Worm (Caenorhabditis elegans) whole organism, L4 larva: ENCODE measurements around the gene K07E8.6.
A peak's percentile ranks its signal among the peaks of the same experiment; 100 is the strongest.

Experiments used
- F26F4.8 ChIP-seq: fragments of 200-800 bp; sonication (Bioruptor generic); conservative IDR thresholded peaks from 2 replicates; pipeline ENCODE4 v1.3.6; 2022; ENCODE audit warnings: missing genetic modification characterization, missing compliant biosample characterization
- R02D3.7 ChIP-seq: fragments of 150-350 bp; sonication (generic microtip); optimal IDR thresholded peaks from 3 replicates; lab custom pipeline; 2014; ENCODE audit warnings: missing biosample characterization, missing genetic modification characterization
- Y75B8A.6 ChIP-seq: fragments of 200-800 bp; sonication (Bioruptor generic); IDR thresholded peaks from 2 replicates; pipeline ENCODE4 v1.3.6; 2022; ENCODE audit warnings: missing genetic modification reagents, missing genetic modification characterization, missing compliant biosample characterization
- ZK337.2 ChIP-seq: fragments of 200-800 bp; sonication (Bioruptor generic); IDR thresholded peaks from 2 replicates; pipeline ENCODE4 v1.3.6; 2022; ENCODE audit warnings: missing genetic modification reagents, missing genetic modification characterization, missing compliant biosample characterization
- aha-1 ChIP-seq: fragments of 150-350 bp; peaks from one replicate; lab custom pipeline; 2014; ENCODE audit warnings: missing biosample characterization, missing genetic modification characterization
- aly-2 ChIP-seq: sonication (generic microtip); optimal IDR thresholded peaks from 2 replicates; lab custom pipeline; 2018; ENCODE audit warnings: missing biosample characterization, missing genetic modification characterization
- attf-4 ChIP-seq: sonication (generic microtip); optimal IDR thresholded peaks from 3 replicates; lab custom pipeline; 2017; ENCODE audit warnings: missing biosample characterization, missing genetic modification characterization
- ceh-28 ChIP-seq: fragments of 150-350 bp; optimal IDR thresholded peaks from 2 replicates; lab custom pipeline; 2014; ENCODE audit warnings: missing biosample characterization, missing genetic modification reagents, missing genetic modification characterization
- ceh-62 ChIP-seq: sonication (generic microtip); optimal IDR thresholded peaks from 2 replicates; lab custom pipeline; 2017; ENCODE audit warnings: missing biosample characterization, missing genetic modification characterization
- daf-16 ChIP-seq, 3 experiments: sonication (generic microtip); optimal IDR thresholded peaks; 2 replicates each; lab custom pipeline; 2016 to 2017; ENCODE audit warnings: missing genetic modification characterization in 3 of 3, missing genetic modification reagents in 3 of 3, mild to moderate bottlenecking in 2 of 3, missing compliant biosample characterization in 2 of 3, missing biosample characterization in 1 of 3, moderate library complexity in 1 of 3
- dmd-6 ChIP-seq: fragments of 200-800 bp; sonication (Bioruptor generic); IDR thresholded peaks from 2 replicates; pipeline ENCODE4 v1.3.6; 2022; ENCODE audit warnings: missing genetic modification reagents, missing genetic modification characterization, missing compliant biosample characterization
- dpl-1 ChIP-seq: fragments of 150-350 bp; optimal IDR thresholded peaks from 2 replicates; lab custom pipeline; 2014; ENCODE audit warnings: missing biosample characterization, missing genetic modification reagents, missing genetic modification characterization
- dve-1 ChIP-seq: sonication (generic microtip); optimal IDR thresholded peaks from 2 replicates; lab custom pipeline; 2017; ENCODE audit warnings: antibody characterized with exemption, mild to moderate bottlenecking, missing genetic modification characterization, missing compliant biosample characterization; ENCODE audit not compliant: insufficient read depth
- egl-43 ChIP-seq: fragments of 200-800 bp; sonication (Bioruptor generic); IDR thresholded peaks from 2 replicates; pipeline ENCODE4 v1.3.6; 2022; ENCODE audit warnings: missing genetic modification reagents, missing genetic modification characterization, missing compliant biosample characterization
- gei-8 ChIP-seq: fragments of 200-800 bp; sonication (Bioruptor generic); optimal IDR thresholded peaks from 2 replicates; lab custom pipeline; 2018; ENCODE audit warnings: mild to moderate bottlenecking, missing genetic modification characterization, missing compliant biosample characterization
- hif-1 ChIP-seq, 2 experiments: sonication (generic microtip); optimal IDR thresholded peaks; 2 replicates each; lab custom pipeline; 2016 to 2017; ENCODE audit warnings: missing compliant biosample characterization in 2 of 2, missing genetic modification characterization in 2 of 2, missing genetic modification reagents in 2 of 2, missing genotype in 2 of 2, mild to moderate bottlenecking in 1 of 2
- hlh-11 ChIP-seq: fragments of 200-800 bp; sonication (Bioruptor generic); optimal IDR thresholded peaks from 2 replicates; lab custom pipeline; 2018; ENCODE audit warnings: mild to moderate bottlenecking, missing genetic modification characterization, missing compliant biosample characterization
- hlh-30 ChIP-seq: sonication (generic microtip); optimal IDR thresholded peaks from 2 replicates; lab custom pipeline; 2017; ENCODE audit warnings: antibody characterized with exemption, mild to moderate bottlenecking, missing genetic modification characterization, missing compliant biosample characterization; ENCODE audit not compliant: insufficient read depth
- hmg-1.1 ChIP-seq: fragments of 200-800 bp; sonication (Bioruptor generic); IDR thresholded peaks from 2 replicates; pipeline ENCODE4 v1.3.6; 2022; ENCODE audit warnings: missing genetic modification reagents, missing genetic modification characterization, missing compliant biosample characterization
- lin-38 ChIP-seq: fragments of 200-800 bp; sonication (Bioruptor generic); IDR thresholded peaks from 2 replicates; pipeline ENCODE4 v1.3.6; 2022; ENCODE audit warnings: missing genetic modification reagents, missing genetic modification characterization, missing compliant biosample characterization
- lsy-2 ChIP-seq, 2 experiments: fragments of 150-350 bp in 1 of 2; sonication (generic microtip) in 1 of 2; optimal IDR thresholded peaks; 2 replicates each; lab custom pipeline; 2014 to 2017; ENCODE audit warnings: missing biosample characterization in 2 of 2, missing genetic modification characterization in 2 of 2
- madf-5 ChIP-seq, 2 experiments: fragments of 200-800 bp; sonication (Bioruptor generic); IDR thresholded peaks; 2 replicates each; pipeline ENCODE4 v1.3.6; 2022; ENCODE audit warnings: missing compliant biosample characterization in 2 of 2, missing genetic modification characterization in 2 of 2
- mdl-1 ChIP-seq, 2 experiments: fragments of 150-350 bp in 1 of 2; sonication (generic microtip) in 1 of 2; optimal IDR thresholded peaks; 2 replicates each; lab custom pipeline; 2014 to 2017; ENCODE audit warnings: missing biosample characterization in 2 of 2, missing genetic modification characterization in 2 of 2
- nhr-10 ChIP-seq: fragments of 150-350 bp; optimal IDR thresholded peaks from 2 replicates; lab custom pipeline; 2014; ENCODE audit warnings: missing biosample characterization, missing genetic modification characterization
- nhr-237 ChIP-seq: sonication (generic microtip); optimal IDR thresholded peaks from 2 replicates; lab custom pipeline; 2017; ENCODE audit warnings: missing biosample characterization, missing genetic modification characterization
- nhr-25 ChIP-seq: sonication (generic microtip); optimal IDR thresholded peaks from 2 replicates; lab custom pipeline; 2017; ENCODE audit warnings: missing genetic modification characterization, mild to moderate bottlenecking, missing compliant biosample characterization, antibody characterized with exemption, moderate library complexity, borderline replicate concordance; ENCODE audit not compliant: insufficient read depth
- nhr-28 ChIP-seq: fragments of 150-350 bp; optimal IDR thresholded peaks from 2 replicates; lab custom pipeline; 2014; ENCODE audit warnings: missing biosample characterization, missing genetic modification characterization
- nhr-41 ChIP-seq: fragments of 200-800 bp; sonication (Bioruptor generic); IDR thresholded peaks from 2 replicates; pipeline ENCODE4 v1.3.6; 2022; ENCODE audit warnings: missing genetic modification reagents, missing genetic modification characterization, missing compliant biosample characterization
- pha-4 ChIP-seq, 2 experiments: fragments of 150-350 bp in 1 of 2; fragments of 200-800 bp in 1 of 2; sonication (Bioruptor generic) in 1 of 2; IDR thresholded peaks in 1 of 2; optimal IDR thresholded peaks in 1 of 2; 2 replicates each; pipeline versions ENCODE4 v1.3.6 to Lab custom; 2014 to 2022; ENCODE audit warnings: missing genetic modification characterization in 2 of 2, missing genetic modification reagents in 2 of 2, missing biosample characterization in 1 of 2, missing compliant biosample characterization in 1 of 2
- php-3 ChIP-seq: fragments of 200-800 bp; sonication (Bioruptor generic); IDR thresholded peaks from 2 replicates; pipeline ENCODE4 v1.3.6; 2022; ENCODE audit warnings: missing genetic modification reagents, missing genetic modification characterization, missing compliant biosample characterization
- pqm-1 ChIP-seq: sonication (generic microtip); optimal IDR thresholded peaks from 2 replicates; lab custom pipeline; 2017; ENCODE audit warnings: missing biosample characterization, missing genetic modification characterization
- rbr-2 ChIP-seq: sonication (generic microtip); optimal IDR thresholded peaks from 2 replicates; lab custom pipeline; 2016; ENCODE audit warnings: missing genotype, missing genetic modification characterization, missing compliant biosample characterization
- set-16 ChIP-seq: fragments of 200-800 bp; sonication (Bioruptor generic); IDR thresholded peaks from 2 replicates; pipeline ENCODE4 v1.3.6; 2022; ENCODE audit warnings: missing genetic modification reagents, missing genetic modification characterization, missing compliant biosample characterization
- skn-1 ChIP-seq: fragments of 150-350 bp; optimal IDR thresholded peaks from 2 replicates; lab custom pipeline; 2014; ENCODE audit warnings: missing biosample characterization, missing genetic modification characterization
- snpc-4 ChIP-seq: fragments of 150-350 bp; optimal IDR thresholded peaks from 2 replicates; lab custom pipeline; 2014; ENCODE audit warnings: missing biosample characterization, missing genetic modification characterization
- spr-1 ChIP-seq: sonication (generic microtip); optimal IDR thresholded peaks from 2 replicates; lab custom pipeline; 2016; ENCODE audit warnings: mild to moderate bottlenecking, missing genetic modification characterization, missing compliant biosample characterization
- unc-130 ChIP-seq: sonication (generic microtip); optimal IDR thresholded peaks from 2 replicates; lab custom pipeline; 2016; ENCODE audit warnings: missing genetic modification reagents, missing genetic modification characterization, missing compliant biosample characterization
- unc-62 ChIP-seq, 3 experiments: fragments of 150-350 bp in 1 of 3; sonication (generic microtip); optimal IDR thresholded peaks in 2 of 3; peaks in 1 of 3; 1 replicate in 1 of 3; 2 replicates in 2 of 3; lab custom pipeline; 2014 to 2017; ENCODE audit warnings: missing biosample characterization in 3 of 3, missing genetic modification characterization in 3 of 3, missing genetic modification reagents in 3 of 3, missing genotype in 1 of 3
- vab-7 ChIP-seq: fragments of 200-800 bp; sonication (Bioruptor generic); IDR thresholded peaks from 2 replicates; pipeline ENCODE4 v1.3.6; 2022; ENCODE audit warnings: missing genetic modification reagents, missing genetic modification characterization, missing compliant biosample characterization
- zip-2 ChIP-seq: fragments of 150-350 bp; optimal IDR thresholded peaks from 2 replicates; lab custom pipeline; 2014; ENCODE audit warnings: missing biosample characterization, missing genetic modification characterization

K07E8.6 gene

DNA sequence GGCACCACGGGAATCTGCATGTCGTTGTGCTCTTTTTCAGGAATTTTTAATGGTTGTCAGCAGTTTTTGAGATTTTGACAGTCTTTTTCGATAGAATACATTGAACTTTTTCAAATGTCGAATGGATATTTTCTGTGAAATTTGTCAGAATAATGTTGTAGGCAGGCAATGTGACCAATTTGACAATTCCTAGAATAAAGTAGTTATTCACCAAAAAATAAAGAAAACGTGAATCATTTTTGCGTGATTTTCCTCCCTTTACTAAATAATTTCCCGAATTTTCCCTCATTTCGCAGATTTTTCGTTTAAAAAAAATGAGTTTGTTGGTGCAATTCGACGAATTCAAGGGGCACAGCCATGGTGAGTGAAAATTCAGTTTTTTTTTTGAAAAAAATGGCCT is 30.6 kb downstream of the K07E8.6 start, which contains the start of gene W04H10.1:
W04H10.1 (plus strand) TSS at position 301 of the 400 bp plus-strand sequence.
- TF ChIP-seq madf-5 (GFP tag; IDR thresholded peaks at IDR 0.05; lab: Robert Waterston, UW) (no peak), rbr-2 (tag; lab: Kevin White, UChicago) (no peak), F26F4.8 (GFP tag; lab: Robert Waterston, UW) (no peak), zip-2 (no peak), nhr-237 (tag; lab: Kevin White, UChicago) (no peak), hif-1 (tag; optimal IDR thresholded peaks at IDR 0.05; lab: Kevin White, UChicago) (no peak), php-3 (GFP tag; lab: Robert Waterston, UW) (no peak), set-16 (no peak), egl-43 (no peak), ceh-28 (tag; lab: Kevin White, UChicago) (no peak), nhr-41 (no peak), unc-130 (GFP tag; lab: Kevin White, UChicago) (no peak), daf-16 (GFP tag; optimal IDR thresholded peaks at IDR 0.05; lab: Kevin White, UChicago) (no peak), daf-16 (tag; optimal IDR thresholded peaks at IDR 0.05; lab: Kevin White, UChicago) (no peak)

DNA sequence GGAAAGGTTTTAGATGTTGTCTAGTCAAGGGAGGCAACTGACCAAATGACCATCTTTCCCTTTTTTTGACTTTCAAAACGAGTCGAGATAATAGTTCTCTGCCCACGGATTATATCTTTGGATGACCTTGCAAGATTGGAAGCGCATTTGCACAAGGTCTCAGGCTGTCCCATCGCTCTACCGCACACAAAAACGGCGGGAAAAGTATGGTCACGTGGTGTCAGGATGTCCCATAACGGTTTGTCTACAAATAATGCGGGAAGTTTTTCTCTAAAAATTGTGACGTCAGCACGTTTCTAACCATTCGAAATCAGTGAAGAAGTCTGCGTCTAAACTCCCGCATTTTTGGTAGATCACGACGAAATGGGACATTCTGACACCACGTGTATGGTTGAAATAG is 31.0 kb downstream of the K07E8.6 start, which contains the start of gene W04H10.6:
W04H10.6 (minus strand) TSS at position 101 of the 400 bp plus-strand sequence.
- TF ChIP-seq spr-1 (tag; lab: Kevin White, UChicago) = no peak
- peak in 1 of 2 experiments; percentile 10 for TF ChIP-seq unc-62 (GFP tag; optimal IDR thresholded peaks at IDR 0.05 in 1 of 2; lab: Kevin White, UChicago)
- no peak for TF ChIP-seq unc-62 (tag; optimal IDR thresholded peaks at IDR 0.05; lab: Kevin White, UChicago)

DNA sequence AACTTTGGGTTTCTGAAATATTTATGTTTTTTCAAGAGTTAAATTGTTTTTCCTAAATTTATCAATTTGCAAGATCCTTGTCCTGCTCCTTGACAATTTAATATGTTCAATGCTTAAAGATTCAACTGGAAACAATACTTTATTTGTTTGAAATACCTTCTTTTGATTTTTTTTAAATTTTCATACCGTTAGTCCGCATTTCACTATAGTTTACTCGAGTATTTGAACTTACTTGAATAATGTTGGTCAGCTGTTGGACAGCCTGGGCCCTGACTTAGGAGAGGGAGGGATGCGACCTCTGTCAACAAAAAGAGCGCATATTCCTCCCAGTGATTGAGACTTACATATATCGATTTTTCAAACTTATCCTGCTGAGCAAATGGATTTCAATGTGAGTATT is 33.3 kb downstream of the K07E8.6 start, which contains the start of gene W04H10.5:
W04H10.5 (plus strand) TSS at position 301 of the 400 bp plus-strand sequence.
- TF ChIP-seq pqm-1 (tag; lab: Kevin White, UChicago) = no peak
- TF ChIP-seq hmg-1.1 (GFP tag; lab: Robert Waterston, UW) = no peak
- TF ChIP-seq R02D3.7 (tag; lab: Kevin White, UChicago) = no peak
- TF ChIP-seq hlh-11 = no peak
- no peak for TF ChIP-seq set-16
- no peak for TF ChIP-seq Y75B8A.6 (GFP tag; lab: Robert Waterston, UW)
- no peak for TF ChIP-seq nhr-237 (tag; lab: Kevin White, UChicago)
- no peak for TF ChIP-seq ZK337.2 (GFP tag; lab: Robert Waterston, UW)
- no peak for TF ChIP-seq ceh-62

DNA sequence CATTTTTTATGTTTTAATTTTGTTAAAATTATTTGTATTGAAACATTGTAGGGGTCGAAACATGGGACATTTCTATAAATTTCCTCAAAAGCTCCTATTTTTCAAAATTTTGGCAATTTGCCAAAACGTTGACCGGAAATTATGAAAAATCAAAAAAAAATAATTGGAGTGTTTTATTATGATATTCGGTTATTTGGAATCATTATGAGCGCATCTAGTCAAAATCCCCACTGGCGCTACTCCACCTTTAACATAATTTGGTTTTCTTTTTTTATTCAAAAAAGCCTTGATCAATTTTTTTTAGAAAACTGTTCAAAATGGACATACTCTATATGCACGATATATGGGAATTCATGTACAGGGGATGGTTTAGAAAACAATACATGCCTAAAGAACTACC is 34.1 kb downstream of the K07E8.6 start, which contains the start of gene W04H10.2:
W04H10.2 (plus strand) TSS at position 301 of the 400 bp plus-strand sequence.
- TF ChIP-seq skn-1 (tag; lab: Kevin White, UChicago) (no peak), hlh-11 (no peak), lin-38 (GFP tag; lab: Robert Waterston, UW) (no peak), daf-16 (GFP tag; optimal IDR thresholded peaks at IDR 0.05; lab: Kevin White, UChicago) (no peak), daf-16 (tag; optimal IDR thresholded peaks at IDR 0.05; lab: Kevin White, UChicago) (no peak), aha-1 (tag; lab: Kevin White, UChicago) (no peak), nhr-25 (tag; lab: Kevin White, UChicago) (no peak), gei-8 (GFP tag; lab: Kevin White, UChicago) (no peak), vab-7 (GFP tag; lab: Robert Waterston, UW) (no peak)

DNA sequence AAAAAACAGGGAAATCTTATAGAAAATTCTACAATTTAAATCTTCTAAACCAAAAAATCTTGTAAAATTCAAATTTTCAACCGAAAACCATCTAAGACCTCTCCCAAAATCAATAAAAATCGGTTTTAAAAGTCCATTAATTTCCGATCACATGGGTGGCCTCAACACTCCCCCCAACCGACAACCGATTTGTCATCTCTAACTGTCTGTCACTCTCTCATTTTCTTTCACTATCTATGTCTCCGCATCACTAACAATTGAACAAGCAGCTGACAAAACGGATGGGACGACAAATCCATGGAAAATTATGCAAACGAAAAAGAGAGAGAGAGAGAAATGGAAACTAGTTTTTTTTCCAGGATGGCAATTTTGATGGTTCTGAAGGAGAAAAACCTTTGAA is 36.4 kb downstream of the K07E8.6 start:
- TF ChIP-seq pha-4 (GFP tag; IDR thresholded peaks at IDR 0.05; lab: Robert Waterston, UW) (no peak), pha-4 (tag; optimal IDR thresholded peaks at IDR 0.05; lab: Kevin White, UChicago) (no peak), Y75B8A.6 (GFP tag; lab: Robert Waterston, UW) (no peak), nhr-10 (no peak), hlh-11 (peak; percentile 88), vab-7 (GFP tag; lab: Robert Waterston, UW) (no peak), snpc-4 (tag; lab: Kevin White, UChicago) (no peak), dmd-6 (GFP tag; lab: Robert Waterston, UW) (no peak), dpl-1 (GFP tag; lab: Kevin White, UChicago) (peak; percentile 19), pqm-1 (tag; lab: Kevin White, UChicago) (no peak), unc-62 (GFP tag; optimal IDR thresholded peaks at IDR 0.05 in 1 of 2; lab: Kevin White, UChicago) (peak in 1 of 2 experiments; percentile 96), unc-62 (tag; optimal IDR thresholded peaks at IDR 0.05; lab: Kevin White, UChicago) (no peak), aha-1 (tag; lab: Kevin White, UChicago) (peak; percentile 89), dve-1 (tag; lab: Kevin White, UChicago) (peak; percentile 45), ceh-62 (no peak), skn-1 (tag; lab: Kevin White, UChicago) (no peak), aly-2 (no peak), attf-4 (tag; lab: Kevin White, UChicago) (no peak), hlh-30 (peak; percentile 94), mdl-1 (tag; optimal IDR thresholded peaks at IDR 0.05; lab: Kevin White, UChicago) (peak in 1 of 2 experiments; percentile 80), nhr-28 (tag; lab: Kevin White, UChicago) (peak; percentile 61), lsy-2 (tag; optimal IDR thresholded peaks at IDR 0.05; lab: Kevin White, UChicago) (peak in 1 of 2 experiments; percentile 68)
